Worm (Caenorhabditis elegans) whole organism, young adult: Measurements from ENCODE around the gene C10G8.3.

Experiments
- B0336.3 ChIP-seq: fragments of 200-800 bp; sonication (Bioruptor generic); IDR thresholded peaks from 2 replicates; pipeline ENCODE4 v1.3.6; 2022; ENCODE audit warnings: missing genetic modification characterization, missing compliant biosample characterization
- D2030.7 ChIP-seq: fragments of 200-800 bp; sonication (Bioruptor generic); IDR thresholded peaks from 2 replicates; pipeline ENCODE4 v1.3.6; 2022; ENCODE audit warnings: missing genetic modification reagents, missing genetic modification characterization, missing compliant biosample characterization
- F22D6.2 ChIP-seq: sonication (generic microtip); optimal IDR thresholded peaks from 2 replicates; lab custom pipeline; 2016; ENCODE audit warnings: mild to moderate bottlenecking, missing genetic modification characterization, missing compliant biosample characterization
- F52B5.7 ChIP-seq: sonication (generic microtip); optimal IDR thresholded peaks from 2 replicates; lab custom pipeline; 2016; ENCODE audit warnings: mild to moderate bottlenecking, missing genetic modification characterization, missing compliant biosample characterization
- K11D2.4 ChIP-seq: fragments of 200-800 bp; sonication (Bioruptor generic); IDR thresholded peaks from 2 replicates; pipeline ENCODE4 v1.3.6; 2022; ENCODE audit warnings: missing genetic modification reagents, missing genetic modification characterization, missing compliant biosample characterization
- Y53F4B.3 ChIP-seq: fragments of 200-800 bp; sonication (Bioruptor generic); IDR thresholded peaks from 2 replicates; pipeline ENCODE4 v1.3.6; 2022; ENCODE audit warnings: missing genetic modification reagents, missing genetic modification characterization, missing compliant biosample characterization
- Y53G8AR.9 ChIP-seq: fragments of 200-800 bp; sonication (Bioruptor generic); conservative IDR thresholded peaks from 2 replicates; pipeline ENCODE4 v1.3.6; 2022; ENCODE audit warnings: missing genetic modification reagents, missing genetic modification characterization, missing compliant biosample characterization
- Y56A3A.18 ChIP-seq: fragments of 200-800 bp; sonication (Bioruptor generic); IDR thresholded peaks from 2 replicates; pipeline ENCODE4 v1.3.6; 2022; ENCODE audit warnings: missing genetic modification reagents, missing genetic modification characterization, missing compliant biosample characterization
- ama-1 ChIP-seq, 3 experiments: fragments of 150-350 bp in 1 of 3; sonication (generic microtip) in 2 of 3; optimal IDR thresholded peaks; 2 replicates each; lab custom pipeline; 2014 to 2018; ENCODE audit warnings: missing biosample characterization in 2 of 3, missing genetic modification characterization in 2 of 3, missing genetic modification reagents in 2 of 3
- aptf-2 ChIP-seq: fragments of 200-800 bp; sonication (Bioruptor generic); conservative IDR thresholded peaks from 2 replicates; pipeline ENCODE4 v1.3.6; 2022; ENCODE audit warnings: missing genetic modification reagents, missing genetic modification characterization, missing compliant biosample characterization
- athp-1 ChIP-seq: sonication (generic microtip); optimal IDR thresholded peaks from 2 replicates; lab custom pipeline; 2017; ENCODE audit warnings: mild to moderate bottlenecking, missing genetic modification characterization, missing compliant biosample characterization
- attf-5 ChIP-seq: fragments of 200-800 bp; sonication (Bioruptor generic); optimal IDR thresholded peaks from 2 replicates; lab custom pipeline; 2018; ENCODE audit warnings: mild to moderate bottlenecking, missing genetic modification characterization, missing compliant biosample characterization
- attf-6 ChIP-seq: fragments of 200-800 bp; sonication (Bioruptor generic); IDR thresholded peaks from 2 replicates; pipeline ENCODE4 v1.3.6; 2022; ENCODE audit warnings: missing genetic modification reagents, missing genetic modification characterization, missing compliant biosample characterization
- cebp-1 ChIP-seq, 2 experiments: fragments of 200-800 bp in 1 of 2; sonication (Bioruptor generic) in 1 of 2; sonication (generic microtip) in 1 of 2; IDR thresholded peaks in 1 of 2; optimal IDR thresholded peaks in 1 of 2; 2 replicates each; pipeline versions ENCODE4 v1.3.6 to Lab custom; 2017 to 2022; ENCODE audit warnings: missing compliant biosample characterization in 2 of 2, missing genetic modification characterization in 2 of 2, mild to moderate bottlenecking in 1 of 2, missing genetic modification reagents in 1 of 2, moderate library complexity in 1 of 2
- ceh-58 ChIP-seq: fragments of 200-800 bp; sonication (Bioruptor generic); IDR thresholded peaks from 2 replicates; pipeline ENCODE4 v1.3.6; 2022; ENCODE audit warnings: missing genetic modification characterization, missing compliant biosample characterization
- ceh-79 ChIP-seq: sonication (generic microtip); optimal IDR thresholded peaks from 2 replicates; lab custom pipeline; 2017; ENCODE audit warnings: mild to moderate bottlenecking, missing genetic modification characterization, missing compliant biosample characterization
- ceh-91 ChIP-seq: fragments of 200-800 bp; sonication (Bioruptor generic); IDR thresholded peaks from 2 replicates; pipeline ENCODE4 v1.3.6; 2022; ENCODE audit warnings: missing genetic modification reagents, missing genetic modification characterization, missing compliant biosample characterization
- dpff-1 ChIP-seq: sonication (generic microtip); optimal IDR thresholded peaks from 2 replicates; lab custom pipeline; 2017; ENCODE audit warnings: mild to moderate bottlenecking, missing genetic modification characterization, missing compliant biosample characterization
- egrh-3 ChIP-seq: fragments of 200-800 bp; sonication (Bioruptor generic); IDR thresholded peaks from 2 replicates; pipeline ENCODE4 v1.3.6; 2022; ENCODE audit warnings: missing genetic modification reagents, missing genetic modification characterization, missing compliant biosample characterization
- ekl-4 ChIP-seq: fragments of 200-800 bp; sonication (Bioruptor generic); IDR thresholded peaks from 2 replicates; pipeline ENCODE4 v1.3.6; 2022; ENCODE audit warnings: missing genetic modification reagents, missing genetic modification characterization, missing compliant biosample characterization
- ets-4 ChIP-seq: fragments of 200-800 bp; sonication (Bioruptor generic); optimal IDR thresholded peaks from 2 replicates; lab custom pipeline; 2018; ENCODE audit warnings: mild to moderate bottlenecking, missing genetic modification characterization, missing compliant biosample characterization
- fkh-3 ChIP-seq: sonication (generic microtip); optimal IDR thresholded peaks from 2 replicates; lab custom pipeline; 2016; ENCODE audit warnings: mild to moderate bottlenecking, missing genetic modification characterization, missing compliant biosample characterization
- him-1 ChIP-seq: sonication (generic microtip); optimal IDR thresholded peaks from 2 replicates; lab custom pipeline; 2016; ENCODE audit warnings: missing genotype, missing genetic modification reagents, missing genetic modification characterization, missing compliant biosample characterization
- hrde-1 ChIP-seq: sonication (generic microtip); optimal IDR thresholded peaks from 2 replicates; lab custom pipeline; 2016; ENCODE audit warnings: missing genetic modification characterization, mild to moderate bottlenecking, missing compliant biosample characterization, moderate library complexity, missing genotype, missing genetic modification reagents, borderline replicate concordance
- lin-26 ChIP-seq: fragments of 200-800 bp; sonication (Bioruptor generic); IDR thresholded peaks from 2 replicates; pipeline ENCODE4 v1.3.6; 2022; ENCODE audit warnings: missing genetic modification reagents, missing genetic modification characterization, missing compliant biosample characterization
- lin-35 ChIP-seq, 3 experiments: fragments of 150-350 bp in 2 of 3; sonication (generic microtip) in 1 of 3; optimal IDR thresholded peaks; 2 replicates each; lab custom pipeline; 2014 to 2018; ENCODE audit warnings: missing biosample characterization in 3 of 3, missing genetic modification characterization in 3 of 3, missing genetic modification reagents in 3 of 3
- lsy-27 ChIP-seq: sonication (generic microtip); optimal IDR thresholded peaks from 2 replicates; lab custom pipeline; 2017; ENCODE audit warnings: missing genetic modification characterization, mild to moderate bottlenecking, missing compliant biosample characterization, antibody characterized with exemption, missing genotype, borderline replicate concordance; ENCODE audit not compliant: insufficient read depth
- madf-10 ChIP-seq: sonication (generic microtip); optimal IDR thresholded peaks from 2 replicates; lab custom pipeline; 2016; ENCODE audit warnings: mild to moderate bottlenecking, missing genetic modification characterization, missing compliant biosample characterization
- madf-6 ChIP-seq: fragments of 200-800 bp; sonication (Bioruptor generic); IDR thresholded peaks from 2 replicates; pipeline ENCODE4 v1.3.6; 2022; ENCODE audit warnings: missing genetic modification reagents, missing genetic modification characterization, missing compliant biosample characterization
- madf-8 ChIP-seq: fragments of 200-800 bp; sonication (Bioruptor generic); conservative IDR thresholded peaks from 2 replicates; pipeline ENCODE4 v1.3.6; 2022; ENCODE audit warnings: missing genetic modification reagents, missing genetic modification characterization, missing compliant biosample characterization
- mcd-1 ChIP-seq: fragments of 200-800 bp; sonication (Bioruptor generic); IDR thresholded peaks from 2 replicates; pipeline ENCODE4 v1.3.6; 2022; ENCODE audit warnings: missing genetic modification reagents, missing genetic modification characterization, missing compliant biosample characterization
- nhr-27 ChIP-seq: fragments of 200-800 bp; sonication (Bioruptor generic); optimal IDR thresholded peaks from 2 replicates; lab custom pipeline; 2018; ENCODE audit warnings: mild to moderate bottlenecking, missing genetic modification characterization, moderate library complexity, missing compliant biosample characterization
- pbrm-1 ChIP-seq: fragments of 200-800 bp; sonication (Bioruptor generic); IDR thresholded peaks from 2 replicates; pipeline ENCODE4 v1.3.6; 2022; ENCODE audit warnings: missing genetic modification reagents, missing genetic modification characterization, missing compliant biosample characterization
- rec-8 ChIP-seq, 2 experiments: sonication (generic microtip); optimal IDR thresholded peaks; 2 replicates each; lab custom pipeline; 2016; ENCODE audit warnings: mild to moderate bottlenecking in 2 of 2, missing genetic modification characterization in 2 of 2, missing genetic modification reagents in 2 of 2, missing genotype in 2 of 2, missing biosample characterization in 1 of 2, missing compliant biosample characterization in 1 of 2, moderate library complexity in 1 of 2
- repo-1 ChIP-seq: sonication (generic microtip); optimal IDR thresholded peaks from 2 replicates; lab custom pipeline; 2017; ENCODE audit warnings: mild to moderate bottlenecking, missing genetic modification characterization, missing compliant biosample characterization
- sdz-38 ChIP-seq: sonication (generic microtip); optimal IDR thresholded peaks from 2 replicates; lab custom pipeline; 2016; ENCODE audit warnings: missing genotype, missing genetic modification characterization, missing compliant biosample characterization
- snpc-1.3 ChIP-seq: sonication (generic microtip); optimal IDR thresholded peaks from 2 replicates; lab custom pipeline; 2017; ENCODE audit warnings: missing genetic modification characterization, mild to moderate bottlenecking, missing compliant biosample characterization, antibody characterized with exemption, moderate library complexity, missing genotype, missing genetic modification reagents; ENCODE audit not compliant: insufficient read depth
- sptf-2 ChIP-seq: fragments of 200-800 bp; sonication (Bioruptor generic); optimal IDR thresholded peaks from 2 replicates; lab custom pipeline; 2018; ENCODE audit warnings: mild to moderate bottlenecking, missing genetic modification characterization, missing compliant biosample characterization
- tbp1 ChIP-seq: fragments of 200-800 bp; sonication (Bioruptor generic); optimal IDR thresholded peaks from 2 replicates; lab custom pipeline; 2018; ENCODE audit warnings: mild to moderate bottlenecking, missing genetic modification characterization, missing compliant biosample characterization
- tbx-9 ChIP-seq: sonication (generic microtip); optimal IDR thresholded peaks from 2 replicates; lab custom pipeline; 2016; ENCODE audit warnings: borderline replicate concordance, missing genetic modification characterization, inconsistent platforms, missing compliant biosample characterization
- tlf-1 ChIP-seq: fragments of 200-800 bp; sonication (Bioruptor generic); optimal IDR thresholded peaks from 2 replicates; lab custom pipeline; 2018; ENCODE audit warnings: mild to moderate bottlenecking, missing genetic modification characterization, missing compliant biosample characterization
- ztf-18 ChIP-seq: sonication (generic microtip); optimal IDR thresholded peaks from 2 replicates; lab custom pipeline; 2016; ENCODE audit warnings: missing genotype, mild to moderate bottlenecking, missing genetic modification characterization, missing compliant biosample characterization
- ztf-25 ChIP-seq: fragments of 200-800 bp; sonication (Bioruptor generic); IDR thresholded peaks from 2 replicates; pipeline ENCODE4 v1.3.6; 2022; ENCODE audit warnings: missing genetic modification reagents, missing genetic modification characterization, missing compliant biosample characterization
- ztf-26 ChIP-seq: sonication (generic microtip); optimal IDR thresholded peaks from 2 replicates; lab custom pipeline; 2017; ENCODE audit warnings: missing genetic modification characterization, missing compliant biosample characterization
- ztf-28 ChIP-seq: fragments of 200-800 bp; sonication (Bioruptor generic); IDR thresholded peaks from 2 replicates; pipeline ENCODE4 v1.3.6; 2022; ENCODE audit warnings: missing genetic modification reagents, missing genetic modification characterization, missing compliant biosample characterization
- ztf-6 ChIP-seq: fragments of 200-800 bp; sonication (Bioruptor generic); IDR thresholded peaks from 2 replicates; pipeline ENCODE4 v1.3.6; 2022; ENCODE audit warnings: missing genetic modification reagents, missing genetic modification characterization, missing compliant biosample characterization

The C10G8.3 gene

DNA sequence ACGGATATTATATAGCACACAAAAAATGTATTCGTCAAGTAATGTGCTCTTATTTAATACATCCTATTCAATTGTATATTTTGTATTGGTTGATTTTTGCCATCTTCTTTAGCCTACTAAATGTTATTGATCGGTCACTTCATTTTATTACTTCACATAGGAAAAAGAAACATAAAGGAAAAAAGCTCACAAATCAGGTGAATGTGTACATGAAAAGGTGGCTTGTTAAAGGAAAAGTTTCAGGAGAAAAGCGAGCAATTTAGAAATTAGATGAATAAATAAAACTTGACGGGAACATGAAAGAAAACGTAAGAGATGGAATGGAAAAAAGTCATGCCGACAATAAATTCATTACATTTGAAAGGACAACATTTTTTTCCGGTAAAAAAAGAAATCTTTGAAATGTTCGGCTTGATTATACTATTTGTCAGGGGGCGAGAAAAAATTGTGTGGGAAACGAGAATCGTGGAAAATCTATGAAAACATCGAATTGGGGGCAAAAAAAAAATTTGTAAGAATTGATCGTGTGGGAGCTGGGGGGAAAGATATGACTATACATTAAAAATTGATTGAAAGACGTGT lies 37.0 kb upstream of the C10G8.3 start (continued):
- TF ChIP-seq Y53G8AR.9 (GFP tag; lab: Robert Waterston, UW), result peak; percentile 63; the same call in 1 of the 2 replicates
- 0 out of 2 replicates have a peak, but pooled peaks have one; percentile 12 for TF ChIP-seq Y56A3A.18
- no peak for TF ChIP-seq dpff-1
- no peak for TF ChIP-seq ztf-6 (GFP tag; lab: Robert Waterston, UW)
- no peak for TF ChIP-seq sdz-38 (tag; lab: Kevin White, UChicago)
- TF ChIP-seq K11D2.4 (GFP tag; lab: Robert Waterston, UW), result no peak
- peak; percentile 42 for TF ChIP-seq hrde-1
- 0 out of 2 replicates have a peak, but pooled peaks have one; percentile 9 for TF ChIP-seq D2030.7 (GFP tag; lab: Robert Waterston, UW)
- TF ChIP-seq tlf-1 (GFP tag; lab: Kevin White, UChicago), result peak; percentile 5
- TF ChIP-seq ceh-91 (GFP tag; lab: Robert Waterston, UW), result no peak
- 0 out of 2 replicates have a peak, but pooled peaks have one; percentile 34 for TF ChIP-seq B0336.3 (GFP tag; lab: Robert Waterston, UW)
- TF ChIP-seq madf-6, result peak; percentile 58
- TF ChIP-seq rec-8 (tag; optimal IDR thresholded peaks at IDR 0.05; lab: Kevin White, UChicago), result peak in 1 of 2 experiments; percentile 29
- TF ChIP-seq ztf-18 (tag; lab: Kevin White, UChicago), result no peak
- no peak for TF ChIP-seq sptf-2 (GFP tag; lab: Kevin White, UChicago)
- peak; percentile 52 for TF ChIP-seq athp-1 (tag; lab: Kevin White, UChicago)
- peak; percentile 82 for TF ChIP-seq repo-1 (tag; lab: Kevin White, UChicago)
- TF ChIP-seq ets-4 (GFP tag; lab: Kevin White, UChicago), result no peak
- no peak for TF ChIP-seq ztf-25 (GFP tag; lab: Robert Waterston, UW)
- TF ChIP-seq him-1 (tag; lab: Kevin White, UChicago), result no peak
- TF ChIP-seq lin-35 (GFP tag; optimal IDR thresholded peaks at IDR 0.05; lab: Kevin White, UChicago), result peak in 1 of 3 experiments; percentile 64
- no peak for TF ChIP-seq egrh-3
- no peak for TF ChIP-seq mcd-1 (GFP tag; lab: Robert Waterston, UW)
- no peak for TF ChIP-seq cebp-1 (GFP tag; IDR thresholded peaks at IDR 0.05; lab: Robert Waterston, UW)
- TF ChIP-seq cebp-1 (tag; optimal IDR thresholded peaks at IDR 0.05; lab: Kevin White, UChicago), result peak; percentile 58
- no peak for TF ChIP-seq ztf-26 (tag; lab: Kevin White, UChicago)
- TF ChIP-seq Y53F4B.3, result no peak
- no peak for TF ChIP-seq tbx-9 (tag; lab: Kevin White, UChicago)
- no peak for TF ChIP-seq nhr-27 (tag; lab: Kevin White, UChicago)
- no peak for TF ChIP-seq F22D6.2
- TF ChIP-seq lsy-27 (tag; lab: Kevin White, UChicago), result no peak
- TF ChIP-seq ceh-79, result peak; percentile 48
- TF ChIP-seq tbp1 (GFP tag; lab: Kevin White, UChicago), result peak; percentile 29
- TF ChIP-seq lin-26 (GFP tag; lab: Robert Waterston, UW), result no peak
- no peak for TF ChIP-seq madf-10 (tag; lab: Kevin White, UChicago)
- peak; percentile 54 for TF ChIP-seq snpc-1.3 (tag; lab: Kevin White, UChicago)
- TF ChIP-seq pbrm-1, result no peak
- TF ChIP-seq attf-6 (GFP tag; lab: Robert Waterston, UW), result 0 out of 2 replicates have a peak, but pooled peaks have one; percentile 47
- TF ChIP-seq ekl-4, result peak; percentile 60; the same call in 1 of the 2 replicates
- TF ChIP-seq ztf-28 (GFP tag; lab: Robert Waterston, UW), result no peak
- no peak for TF ChIP-seq ama-1 (optimal IDR thresholded peaks at IDR 0.05; lab: Kevin White, UChicago)
- TF ChIP-seq ama-1 (GFP tag; optimal IDR thresholded peaks at IDR 0.05; lab: Kevin White, UChicago), result peak in 1 of 2 experiments; percentile 55
- no peak for TF ChIP-seq attf-5
- no peak for TF ChIP-seq madf-8 (GFP tag; lab: Robert Waterston, UW)
- TF ChIP-seq fkh-3 (tag; lab: Kevin White, UChicago), result peak; percentile 46
- no peak for TF ChIP-seq aptf-2
- no peak for TF ChIP-seq ceh-58
- peak; percentile 41 for TF ChIP-seq F52B5.7 (tag; lab: Kevin White, UChicago)
